Fruit fly (Drosophila melanogaster): Measurements from ENCODE around the gene tgy.

The tgy gene

dm6 chrX:19153288-19154130 is 26.4 kb upstream of the tgy start (continued):
- TF ChIP-seq Hmr (GFP tag; optimal IDR thresholded peaks at IDR 0.05) (peak; percentile 9), sna (GFP tag; IDR thresholded peaks at IDR 0.05; ENCODE audit: partially characterized antibody) (0 out of 2 replicates have a peak, but pooled peaks have one; percentile 34), zen2 (GFP tag; IDR thresholded peaks at IDR 0.05; ENCODE audit: partially characterized antibody) (0 out of 3 replicates have a peak, but pooled peaks have one; percentile 46), insv (GFP tag; optimal IDR thresholded peaks at IDR 0.05) (no peak), CG7372 (GFP tag; IDR thresholded peaks at IDR 0.05) (no peak), Mad (GFP tag; optimal IDR thresholded peaks at IDR 0.05) (peak; percentile 22), CG42726 (GFP tag; IDR thresholded peaks at IDR 0.05; ENCODE audit: partially characterized antibody) (peak; percentile 63; the same call in 1 of the 2 replicates), Dip3 (GFP tag; optimal IDR thresholded peaks at IDR 0.05) (no peak), grn (GFP tag; optimal IDR thresholded peaks at IDR 0.05) (no peak), CG2116 (GFP tag; optimal IDR thresholded peaks at IDR 0.05) (no peak), NC2α (GFP tag; optimal IDR thresholded peaks at IDR 0.05) (peak; percentile 61), CG13123 (GFP tag; optimal IDR thresholded peaks at IDR 0.05) (no peak), CG10321 (GFP tag; IDR thresholded peaks at IDR 0.05) (0 out of 2 replicates have a peak, but pooled peaks have one; percentile 36), CG8089 (GFP tag; optimal IDR thresholded peaks at IDR 0.05) (peak; percentile 8), unc-4 (GFP tag; IDR thresholded peaks at IDR 0.05; ENCODE audit: partially characterized antibody) (0 out of 2 replicates have a peak, but pooled peaks have one; percentile 21), sob (GFP tag; IDR thresholded peaks at IDR 0.05) (peak; percentile 40; the same call in 1 of the 2 replicates), slbo (GFP tag; IDR thresholded peaks at IDR 0.05) (0 out of 2 replicates have a peak, but pooled peaks have one; percentile 17), CG13424 (tag; optimal IDR thresholded peaks at IDR 0.05) (no peak), Dip2 (GFP tag; IDR thresholded peaks at IDR 0.05) (no peak), CG7987 (GFP tag; optimal IDR thresholded peaks at IDR 0.05) (peak; percentile 70), kni (GFP tag; optimal IDR thresholded peaks at IDR 0.05) (peak; percentile 81)

- TF ChIP-seq lilli (GFP tag; optimal IDR thresholded peaks at IDR 0.05) = peak; percentile 35
- no peak for TF ChIP-seq cad (GFP tag; optimal IDR thresholded peaks at IDR 0.05)
- peak; percentile 43 for TF ChIP-seq fd3F (GFP tag; optimal IDR thresholded peaks at IDR 0.05)
- no peak for TF ChIP-seq Atf-2 (GFP tag; optimal IDR thresholded peaks at IDR 0.05)
- peak; percentile 39; the same call in 1 of the 2 replicates for TF ChIP-seq E2f1 (GFP tag; IDR thresholded peaks at IDR 0.05)
- TF ChIP-seq CG3838 (GFP tag; optimal IDR thresholded peaks at IDR 0.05) = no peak
- TF ChIP-seq CG10321 (GFP tag; IDR thresholded peaks at IDR 0.05) = no peak; the same call in 1 of the 2 replicates
- peak; percentile 37 for TF ChIP-seq Chrac-16 (GFP tag; optimal IDR thresholded peaks at IDR 0.05)
- no peak for TF ChIP-seq dan (GFP tag; IDR thresholded peaks at IDR 0.05)
- TF ChIP-seq CrebB (tag; optimal IDR thresholded peaks at IDR 0.05) = no peak
- TF ChIP-seq CG8924 (tag; optimal IDR thresholded peaks at IDR 0.05) = peak; percentile 27
- peak; percentile 52 for TF ChIP-seq CG10267 (tag; optimal IDR thresholded peaks at IDR 0.05)
- no peak for TF ChIP-seq pan (optimal IDR thresholded peaks at IDR 0.05)
- peak in 1 of 2 experiments; percentile 23 for TF ChIP-seq pan (GFP tag; optimal IDR thresholded peaks at IDR 0.05 in 1 of 2, IDR thresholded peaks at IDR 0.05 in 1 of 2)
- TF ChIP-seq p53 (GFP tag; optimal IDR thresholded peaks at IDR 0.05) = no peak
- TF ChIP-seq Lim3 (GFP tag; IDR thresholded peaks at IDR 0.05) = no peak
- TF ChIP-seq CG6254 (GFP tag; optimal IDR thresholded peaks at IDR 0.05) = peak; percentile 22
- TF ChIP-seq CG11093 (GFP tag; IDR thresholded peaks at IDR 0.05) = no peak
- peak; percentile 47 for TF ChIP-seq org-1 (GFP tag; optimal IDR thresholded peaks at IDR 0.05)
- no peak for TF ChIP-seq CG31224 (GFP tag; IDR thresholded peaks at IDR 0.05)
- TF ChIP-seq Jarid2 (GFP tag; optimal IDR thresholded peaks at IDR 0.05) = no peak
- no peak for TF ChIP-seq gt (GFP tag; IDR thresholded peaks at IDR 0.05)
- no peak for TF ChIP-seq Bgb (GFP tag; IDR thresholded peaks at IDR 0.05; ENCODE audit: partially characterized antibody)
- TF ChIP-seq Rfx (GFP tag; IDR thresholded peaks at IDR 0.05) = peak; percentile 4; the same call in 1 of the 2 replicates
- TF ChIP-seq D19A (tag; optimal IDR thresholded peaks at IDR 0.05) = peak; percentile 49
- no peak for TF ChIP-seq bigmax (GFP tag; optimal IDR thresholded peaks at IDR 0.05)
- TF ChIP-seq vvl (GFP tag; IDR thresholded peaks at IDR 0.05) = peak; percentile 53
Observed at dm6 chrX:19152570-19153287, 25.6 kb upstream of the tgy start.
